Worm (Caenorhabditis elegans) whole organism, L3 larva: Measurements from ENCODE around the gene B0222.15.

Source experiments
- aly-2 ChIP-seq: fragments of 150-350 bp; optimal IDR thresholded peaks from 2 replicates; lab custom pipeline; 2014; ENCODE audit warnings: missing biosample characterization, missing genetic modification characterization
- ama-1 ChIP-seq: fragments of 150-350 bp; optimal IDR thresholded peaks from 2 replicates; lab custom pipeline; 2018
- ceh-82 ChIP-seq: fragments of 150-350 bp; optimal IDR thresholded peaks from 2 replicates; lab custom pipeline; 2014; ENCODE audit warnings: missing biosample characterization, missing genetic modification characterization
- egl-27 ChIP-seq: sonication (generic microtip); optimal IDR thresholded peaks from 4 replicates; lab custom pipeline; 2017; ENCODE audit warnings: missing biosample characterization, missing genetic modification reagents, missing genetic modification characterization
- elt-2 ChIP-seq: sonication (generic microtip); optimal IDR thresholded peaks from 2 replicates; lab custom pipeline; 2016; ENCODE audit warnings: missing genetic modification reagents, mild to moderate bottlenecking, missing genetic modification characterization, missing compliant biosample characterization
- fos-1 ChIP-seq: fragments of 150-350 bp; optimal IDR thresholded peaks from 2 replicates; lab custom pipeline; 2014; ENCODE audit warnings: missing biosample characterization, missing genetic modification characterization
- nhr-12 ChIP-seq: fragments of 150-350 bp; optimal IDR thresholded peaks from 2 replicates; lab custom pipeline; 2014; ENCODE audit warnings: missing biosample characterization, missing genetic modification characterization
- nhr-77 ChIP-seq: fragments of 150-350 bp; optimal IDR thresholded peaks from 2 replicates; lab custom pipeline; 2014; ENCODE audit warnings: missing biosample characterization, missing genetic modification characterization
- skn-1 ChIP-seq: fragments of 150-350 bp; optimal IDR thresholded peaks from 2 replicates; lab custom pipeline; 2014; ENCODE audit warnings: missing biosample characterization, missing genetic modification characterization

ce11 chrV:9123186-9123585 is 33.4 kb downstream of the B0222.15 start, which contains the start of gene F21C10.11:
- TF ChIP-seq aly-2 (no peak), ama-1 (lab: Kevin White, UChicago) (no peak), nhr-77 (tag; lab: Kevin White, UChicago) (no peak), ceh-82 (no peak), nhr-12 (tag; lab: Kevin White, UChicago) (no peak), fos-1 (tag; lab: Kevin White, UChicago) (no peak), egl-27 (tag; lab: Kevin White, UChicago) (no peak), skn-1 (tag; lab: Kevin White, UChicago) (no peak), elt-2 (no peak)
